Fruit fly (Drosophila melanogaster): Measurements from ENCODE around the gene CG42846.

Gene CG42846

DNA sequence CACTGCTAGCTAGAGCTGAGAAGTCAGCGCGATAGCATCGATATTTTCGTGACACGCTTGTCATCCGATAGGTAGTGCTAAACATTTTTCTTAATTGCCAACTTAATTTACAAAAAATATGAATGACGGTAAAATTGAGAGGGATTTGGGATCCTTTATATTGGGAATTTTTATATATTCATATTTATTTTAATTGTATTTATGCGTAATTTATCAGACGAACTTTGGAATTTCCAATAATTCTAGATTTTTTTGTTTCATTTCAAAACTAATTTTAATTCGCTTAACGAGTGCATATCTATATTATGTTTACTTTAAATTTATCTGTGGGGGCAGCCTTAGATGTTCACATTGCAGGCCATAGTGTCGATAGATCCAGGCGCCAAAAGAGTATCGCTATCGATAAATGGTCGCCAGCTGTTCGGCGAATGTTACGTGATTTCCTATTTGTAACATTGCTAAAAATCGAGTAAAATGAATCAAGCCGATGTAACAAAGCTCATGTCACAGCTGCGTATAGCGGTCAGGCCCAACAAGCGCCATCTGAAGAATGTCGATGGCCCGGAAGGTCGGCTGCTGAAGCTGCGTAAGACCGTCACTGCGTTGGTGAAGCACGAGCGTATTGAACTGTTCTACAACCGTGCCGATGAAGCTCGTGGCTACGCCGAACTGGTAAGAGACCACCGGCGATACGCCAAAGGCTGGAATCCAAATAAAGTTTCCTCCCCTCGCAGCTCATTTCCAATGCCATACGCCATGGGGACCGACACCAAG, 33.2 kb upstream of the CG42846 start, which contains the start of the genes Tudor-SN and mRpL17 (continued):
- peak; percentile 98 for TF ChIP-seq inv (GFP tag; IDR thresholded peaks at IDR 0.05; ENCODE audit: partially characterized antibody)
- TF ChIP-seq jumu (GFP tag; optimal IDR thresholded peaks at IDR 0.05): no peak
- TF ChIP-seq Adf1 (GFP tag; IDR thresholded peaks at IDR 0.05): peak; percentile 14; the same call in 1 of the 2 replicates
- no peak for TF ChIP-seq CG10274 (GFP tag; optimal IDR thresholded peaks at IDR 0.05)
- TF ChIP-seq CG4820 (GFP tag; optimal IDR thresholded peaks at IDR 0.05): peak; percentile 21
- TF ChIP-seq CG15601 (tag; optimal IDR thresholded peaks at IDR 0.05): peak; percentile 25
- TF ChIP-seq cg (GFP tag; optimal IDR thresholded peaks at IDR 0.05): no peak
- TF ChIP-seq bowl (GFP tag; IDR thresholded peaks at IDR 0.05): no peak
- TF ChIP-seq kay (GFP tag; optimal IDR thresholded peaks at IDR 0.05): peak; percentile 25
- TF ChIP-seq CG14050 (GFP tag; IDR thresholded peaks at IDR 0.05): no peak
- no peak for TF ChIP-seq Poxn (GFP tag; IDR thresholded peaks at IDR 0.05)
- peak; percentile 15 for TF ChIP-seq cato (GFP tag; optimal IDR thresholded peaks at IDR 0.05; ENCODE audit: borderline replicate concordance)
- no peak for TF ChIP-seq cas (GFP tag; IDR thresholded peaks at IDR 0.05)
- no peak for TF ChIP-seq cad (GFP tag; optimal IDR thresholded peaks at IDR 0.05)
- no peak for TF ChIP-seq CG11247 (GFP tag; IDR thresholded peaks at IDR 0.05)
- TF ChIP-seq Ravus (GFP tag; IDR thresholded peaks at IDR 0.05): no peak
- no peak for TF ChIP-seq Vsx1 (GFP tag; optimal IDR thresholded peaks at IDR 0.05)
- peak; percentile 68 for TF ChIP-seq Sin3A (optimal IDR thresholded peaks at IDR 0.05)
- no peak for TF ChIP-seq croc (GFP tag; conservative IDR thresholded peaks at IDR 0.05)
- no peak for TF ChIP-seq Hey (tag; optimal IDR thresholded peaks at IDR 0.05)
- no peak for TF ChIP-seq Mes4 (GFP tag; optimal IDR thresholded peaks at IDR 0.05)
- TF ChIP-seq jigr1 (GFP tag; IDR thresholded peaks at IDR 0.05): no peak
- TF ChIP-seq CG15269 (tag; optimal IDR thresholded peaks at IDR 0.05): peak; percentile 40
- no peak for TF ChIP-seq slp2 (GFP tag; optimal IDR thresholded peaks at IDR 0.05)
- no peak for TF ChIP-seq btn (GFP tag; optimal IDR thresholded peaks at IDR 0.05)
- TF ChIP-seq bbx (GFP tag; IDR thresholded peaks at IDR 0.05; ENCODE audit: partially characterized antibody): peak; percentile 99
- TF ChIP-seq ind (GFP tag; optimal IDR thresholded peaks at IDR 0.05): peak; percentile 51
- TF ChIP-seq CG2712 (tag; optimal IDR thresholded peaks at IDR 0.05): peak; percentile 69
- TF ChIP-seq Ssrp (tag; optimal IDR thresholded peaks at IDR 0.05): peak; percentile 8
- no peak for TF ChIP-seq CG7372 (GFP tag; IDR thresholded peaks at IDR 0.05)
- no peak for TF ChIP-seq Abd-B (GFP tag; optimal IDR thresholded peaks at IDR 0.05)
- TF ChIP-seq sna (GFP tag; IDR thresholded peaks at IDR 0.05; ENCODE audit: partially characterized antibody): peak; percentile 90
- TF ChIP-seq CG11504 (tag; optimal IDR thresholded peaks at IDR 0.05): peak; percentile 64
- peak in 1 of 2 experiments; percentile 83 for TF ChIP-seq crp (GFP tag; optimal IDR thresholded peaks at IDR 0.05)
- peak; percentile 60 for TF ChIP-seq CG4424 (GFP tag; optimal IDR thresholded peaks at IDR 0.05)
- TF ChIP-seq tgo (GFP tag; IDR thresholded peaks at IDR 0.05): peak; percentile 21; the same call in 1 of the 3 replicates
- no peak for TF ChIP-seq HmgD (GFP tag; optimal IDR thresholded peaks at IDR 0.05)
- TF ChIP-seq dan (GFP tag; IDR thresholded peaks at IDR 0.05): no peak
- peak; percentile 62 for TF ChIP-seq Med (GFP tag)
- TF ChIP-seq br (optimal IDR thresholded peaks at IDR 0.05): no peak
- TF ChIP-seq CG2202 (tag; optimal IDR thresholded peaks at IDR 0.05): no peak
- TF ChIP-seq CG9215 (GFP tag; IDR thresholded peaks at IDR 0.05): peak; percentile 32; the same call in 1 of the 2 replicates
- no peak for TF ChIP-seq CG2875 (GFP tag; optimal IDR thresholded peaks at IDR 0.05)
- TF ChIP-seq lov (optimal IDR thresholded peaks at IDR 0.05): no peak
- TF ChIP-seq lov (GFP tag; IDR thresholded peaks at IDR 0.05): no peak
- TF ChIP-seq tup (GFP tag; optimal IDR thresholded peaks at IDR 0.05): no peak
- TF ChIP-seq CG2129 (GFP tag; IDR thresholded peaks at IDR 0.05; ENCODE audit: partially characterized antibody): peak; percentile 73
- TF ChIP-seq CG3407 (GFP tag; optimal IDR thresholded peaks at IDR 0.05): no peak
- peak; percentile 86 for TF ChIP-seq unc-4 (GFP tag; IDR thresholded peaks at IDR 0.05; ENCODE audit: partially characterized antibody)
- TF ChIP-seq Nf-YB (GFP tag; optimal IDR thresholded peaks at IDR 0.05): no peak

All from whole organism, embryonic.